Fruit fly (Drosophila melanogaster) whole organism, pupa: Measurements from ENCODE around the gene Chchd3.

Experiments used
- CG13204 ChIP-seq: fragments of 200-800 bp; sonication (Bioruptor generic); optimal IDR thresholded peaks from 2 replicates; lab custom pipeline; 2018; ENCODE audit warnings: missing biosample characterization, mild to moderate bottlenecking, missing genetic modification characterization, moderate library complexity
- CG14655 ChIP-seq: fragments of 200-800 bp; sonication (Bioruptor generic); optimal IDR thresholded peaks from 3 replicates; lab custom pipeline; 2017; ENCODE audit warnings: mild to moderate bottlenecking, missing biosample characterization, missing genetic modification reagents, missing genetic modification characterization
- CG15710 ChIP-seq: fragments of 200-800 bp; sonication (Bioruptor generic); optimal IDR thresholded peaks from 2 replicates; lab custom pipeline; 2018; ENCODE audit warnings: missing biosample characterization, mild to moderate bottlenecking, missing genetic modification characterization, moderate library complexity
- CG17806 ChIP-seq: fragments of 200-800 bp; sonication (Bioruptor generic); optimal IDR thresholded peaks from 2 replicates; lab custom pipeline; 2018; ENCODE audit warnings: missing biosample characterization, mild to moderate bottlenecking, missing genetic modification characterization, moderate library complexity
- CG34367 ChIP-seq: fragments of 200-800 bp; sonication (Bioruptor generic); optimal IDR thresholded peaks from 2 replicates; lab custom pipeline; 2018; ENCODE audit warnings: missing biosample characterization, mild to moderate bottlenecking, missing genetic modification characterization
- CG4496 ChIP-seq: fragments of 200-800 bp; sonication (Bioruptor generic); IDR thresholded peaks from 3 replicates; pipeline ENCODE4 v1.3.6; 2022; ENCODE audit warnings: missing biosample characterization, missing genetic modification characterization
- CG9948 ChIP-seq: fragments of 200-800 bp; sonication (Bioruptor generic); optimal IDR thresholded peaks from 2 replicates; lab custom pipeline; 2018; ENCODE audit warnings: missing biosample characterization, mild to moderate bottlenecking, missing genetic modification characterization, moderate library complexity
- D1 ChIP-seq: fragments of 200-800 bp; sonication (Bioruptor generic); optimal IDR thresholded peaks from 2 replicates; lab custom pipeline; 2018; ENCODE audit warnings: missing biosample characterization, mild to moderate bottlenecking, missing genetic modification characterization, moderate library complexity
- fd96Ca ChIP-seq: fragments of 200-800 bp; sonication (Bioruptor generic); IDR thresholded peaks from 3 replicates; pipeline ENCODE4 v1.3.6; 2022; ENCODE audit warnings: missing biosample characterization, missing genetic modification characterization
- rn ChIP-seq: fragments of 200-800 bp; sonication (Bioruptor generic); IDR thresholded peaks from 2 replicates; pipeline ENCODE4 v1.3.6; 2022; ENCODE audit warnings: missing biosample characterization, missing genetic modification characterization

The Chchd3 gene

DNA sequence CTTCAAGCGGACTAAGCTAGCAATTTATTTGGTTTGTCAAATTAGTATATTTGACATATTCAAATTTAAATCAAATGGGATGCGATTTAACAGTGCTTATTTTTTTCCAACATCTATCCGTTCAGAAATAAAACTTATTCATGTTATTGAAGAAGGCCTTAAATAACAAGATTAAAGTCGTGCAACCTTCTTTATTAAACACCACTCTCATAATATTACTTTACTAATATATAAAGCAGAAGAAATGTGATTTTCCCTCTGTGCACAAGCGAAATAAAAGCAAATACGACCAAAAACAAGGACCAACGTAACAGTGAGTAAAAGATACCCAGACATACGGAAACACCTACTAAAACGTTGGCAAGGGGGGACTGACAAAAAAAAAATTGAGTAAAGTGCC, 47.1 kb downstream of the Chchd3 start:
- TF ChIP-seq CG4496 (GFP tag; lab: Robert Waterston, UW) (no peak), CG9948 (tag; lab: Kevin White, UChicago) (no peak), CG15710 (no peak), D1 (tag; lab: Kevin White, UChicago) (no peak), rn (GFP tag; lab: Robert Waterston, UW) (no peak), fd96Ca (GFP tag; lab: Robert Waterston, UW) (no peak), CG14655 (GFP tag; lab: Kevin White, UChicago) (no peak), CG34367 (tag; lab: Kevin White, UChicago) (no peak), CG13204 (GFP tag; lab: Kevin White, UChicago) (no peak), CG17806 (tag; lab: Kevin White, UChicago) (no peak)
